Worm (Caenorhabditis elegans) whole organism, L2 larva: Measurements from ENCODE around the gene sod-5.

ENCODE experiments used
- elt-1 ChIP-seq: fragments of 150-350 bp; optimal IDR thresholded peaks from 2 replicates; lab custom pipeline; 2014; ENCODE audit warnings: missing biosample characterization, missing genetic modification characterization
- lin-11 ChIP-seq: fragments of 150-350 bp; sonication (generic microtip); optimal IDR thresholded peaks from 2 replicates; lab custom pipeline; 2014; ENCODE audit warnings: missing biosample characterization, missing genetic modification characterization, inconsistent platforms, mixed read lengths

DNA sequence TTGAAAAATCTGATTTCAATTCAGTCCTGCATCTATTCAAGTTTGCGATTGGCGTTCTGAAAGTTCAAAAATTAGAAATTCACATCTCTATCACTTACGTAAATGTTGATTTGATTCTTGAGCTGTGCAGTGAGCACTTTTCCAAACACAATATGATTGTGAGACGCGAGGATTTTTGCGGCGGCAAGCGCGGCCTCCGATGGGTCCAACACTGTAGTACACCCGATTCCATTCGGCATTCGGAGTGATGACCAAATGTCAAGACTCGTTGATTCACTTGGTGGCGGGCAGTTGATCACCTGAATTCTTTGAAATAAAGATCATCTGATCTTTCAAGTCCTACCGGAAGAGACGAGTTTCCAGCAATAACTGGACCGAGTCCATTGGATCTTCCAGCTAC, 47.7 kb upstream of the sod-5 start:
- no peak for TF ChIP-seq elt-1 (tag; lab: Kevin White, UChicago)
- TF ChIP-seq lin-11, result no peak
